Fruit fly (Drosophila melanogaster): ENCODE data around the gene CG31189.

- TF ChIP-seq CG8159 (tag; optimal IDR thresholded peaks at IDR 0.05) (no peak), CG9948 (tag; optimal IDR thresholded peaks at IDR 0.05) (no peak), CG17806 (tag; optimal IDR thresholded peaks at IDR 0.05) (no peak), EcR (GFP tag; optimal IDR thresholded peaks at IDR 0.05) (peak; percentile 64), rn (GFP tag; IDR thresholded peaks at IDR 0.05) (no peak), gl (tag; optimal IDR thresholded peaks at IDR 0.05) (no peak), CG13204 (GFP tag; optimal IDR thresholded peaks at IDR 0.05) (no peak), Pif1B (GFP tag; optimal IDR thresholded peaks at IDR 0.05) (no peak), CG32121 (GFP tag; IDR thresholded peaks at IDR 0.05) (no peak), CG34367 (tag; optimal IDR thresholded peaks at IDR 0.05) (no peak), CG4496 (GFP tag; IDR thresholded peaks at IDR 0.05) (no peak)
Measured at dm6 chr3R:21092036-21092435, 46.4 kb upstream of the CG31189 start.

All from whole organism, pupa.